Worm (Caenorhabditis elegans) whole organism, mixed stage, embryonic: ENCODE measurements around the gene cht-5.

ENCODE experiments used
- M03D4.4 ChIP-seq: sonication (generic microtip); optimal IDR thresholded peaks from 2 replicates; lab custom pipeline; 2017; ENCODE audit warnings: mild to moderate bottlenecking, missing genetic modification characterization, missing compliant biosample characterization
- blmp-1 ChIP-seq: fragments of 150-350 bp; optimal IDR thresholded peaks from 2 replicates; lab custom pipeline; 2014; ENCODE audit warnings: missing biosample characterization, missing genetic modification characterization
- ceh-39 ChIP-seq: fragments of 150-350 bp; optimal IDR thresholded peaks from 2 replicates; lab custom pipeline; 2014; ENCODE audit warnings: missing biosample characterization, missing genetic modification characterization
- ceh-43 ChIP-seq: fragments of 200-800 bp; sonication (Bioruptor generic); optimal IDR thresholded peaks from 2 replicates; lab custom pipeline; 2018; ENCODE audit warnings: mild to moderate bottlenecking, missing genetic modification characterization, moderate library complexity, missing compliant biosample characterization
- ceh-83 ChIP-seq: fragments of 200-800 bp; sonication (Bioruptor generic); optimal IDR thresholded peaks from 2 replicates; lab custom pipeline; 2018; ENCODE audit warnings: mild to moderate bottlenecking, missing genetic modification characterization, missing compliant biosample characterization
- ces-1 ChIP-seq: fragments of 150-350 bp; optimal IDR thresholded peaks from 2 replicates; lab custom pipeline; 2014; ENCODE audit warnings: missing biosample characterization, missing genetic modification reagents, missing genetic modification characterization
- cnd-1 ChIP-seq: fragments of 200-800 bp; sonication (Bioruptor generic); optimal IDR thresholded peaks from 2 replicates; lab custom pipeline; 2018; ENCODE audit warnings: mild to moderate bottlenecking, missing genetic modification characterization, missing compliant biosample characterization
- drap-1 ChIP-seq: fragments of 200-800 bp; sonication (Bioruptor generic); optimal IDR thresholded peaks from 3 replicates; lab custom pipeline; 2018; ENCODE audit warnings: mild to moderate bottlenecking, missing genetic modification characterization, missing compliant biosample characterization
- elt-1 ChIP-seq: sonication (generic microtip); optimal IDR thresholded peaks from 2 replicates; lab custom pipeline; 2017; ENCODE audit warnings: missing genetic modification characterization, mild to moderate bottlenecking, missing compliant biosample characterization, antibody characterized with exemption, moderate library complexity, borderline replicate concordance; ENCODE audit not compliant: insufficient read depth
- elt-3 ChIP-seq: fragments of 150-350 bp; optimal IDR thresholded peaks from 2 replicates; lab custom pipeline; 2014; ENCODE audit warnings: missing biosample characterization, missing genetic modification characterization
- flh-1 ChIP-seq: fragments of 200-800 bp; sonication (Bioruptor generic); optimal IDR thresholded peaks from 2 replicates; lab custom pipeline; 2018; ENCODE audit warnings: mild to moderate bottlenecking, missing genetic modification characterization, moderate library complexity, missing compliant biosample characterization
- ham-2 ChIP-seq: fragments of 200-800 bp; sonication (Bioruptor generic); optimal IDR thresholded peaks from 2 replicates; lab custom pipeline; 2018; ENCODE audit warnings: mild to moderate bottlenecking, missing genetic modification characterization, missing compliant biosample characterization
- hlh-1 ChIP-seq: fragments of 150-350 bp; optimal IDR thresholded peaks from 2 replicates; lab custom pipeline; 2014; ENCODE audit warnings: missing biosample characterization, missing genetic modification reagents, missing genetic modification characterization
- mab-5 ChIP-seq: fragments of 150-350 bp; optimal IDR thresholded peaks from 2 replicates; lab custom pipeline; 2014; ENCODE audit warnings: missing biosample characterization, missing genetic modification characterization
- mep-1 ChIP-seq: fragments of 150-350 bp; optimal IDR thresholded peaks from 2 replicates; lab custom pipeline; 2017; ENCODE audit warnings: missing biosample characterization, missing genetic modification reagents, missing genetic modification characterization, inconsistent platforms
- mls-2 ChIP-seq: sonication (generic microtip); optimal IDR thresholded peaks from 2 replicates; lab custom pipeline; 2016; ENCODE audit warnings: mild to moderate bottlenecking, missing genetic modification characterization, moderate library complexity, missing compliant biosample characterization
- nhr-12 ChIP-seq: fragments of 150-350 bp; optimal IDR thresholded peaks from 2 replicates; lab custom pipeline; 2014; ENCODE audit warnings: missing biosample characterization, missing genetic modification characterization
- nhr-2 ChIP-seq: fragments of 150-350 bp; optimal IDR thresholded peaks from 2 replicates; lab custom pipeline; 2014; ENCODE audit warnings: missing biosample characterization, missing genetic modification characterization
- nhr-76 ChIP-seq: sonication (generic microtip); optimal IDR thresholded peaks from 2 replicates; lab custom pipeline; 2017; ENCODE audit warnings: missing biosample characterization, missing genetic modification characterization
- pha-4 ChIP-seq: fragments of 150-350 bp; optimal IDR thresholded peaks from 2 replicates; lab custom pipeline; 2018; ENCODE audit warnings: missing biosample characterization, missing genetic modification reagents, missing genetic modification characterization
- sem-2 ChIP-seq: fragments of 200-800 bp; sonication (Bioruptor generic); optimal IDR thresholded peaks from 2 replicates; lab custom pipeline; 2018; ENCODE audit warnings: mild to moderate bottlenecking, missing genetic modification characterization, missing compliant biosample characterization
- snpc-4 ChIP-seq: fragments of 150-350 bp; optimal IDR thresholded peaks from 2 replicates; lab custom pipeline; 2014; ENCODE audit warnings: missing biosample characterization, missing genetic modification characterization
- sptf-1 ChIP-seq: sonication (generic microtip); optimal IDR thresholded peaks from 2 replicates; lab custom pipeline; 2017; ENCODE audit warnings: mild to moderate bottlenecking, missing genetic modification characterization, moderate library complexity, missing compliant biosample characterization
- tbx-8 ChIP-seq: fragments of 200-800 bp; sonication (Bioruptor generic); optimal IDR thresholded peaks from 2 replicates; lab custom pipeline; 2018; ENCODE audit warnings: mild to moderate bottlenecking, missing genetic modification characterization, moderate library complexity, missing compliant biosample characterization
- unc-120 ChIP-seq: sonication (generic microtip); optimal IDR thresholded peaks from 2 replicates; lab custom pipeline; 2017; ENCODE audit warnings: missing genetic modification characterization, missing compliant biosample characterization; ENCODE audit not compliant: poor library complexity, severe bottlenecking
- unc-39 ChIP-seq: fragments of 150-350 bp; optimal IDR thresholded peaks from 2 replicates; lab custom pipeline; 2014; ENCODE audit warnings: missing biosample characterization, missing genetic modification characterization
- unc-62 ChIP-seq: fragments of 150-350 bp; optimal IDR thresholded peaks from 2 replicates; lab custom pipeline; 2014; ENCODE audit warnings: missing biosample characterization, missing genetic modification reagents, missing genetic modification characterization
- zip-8 ChIP-seq: fragments of 150-350 bp; optimal IDR thresholded peaks from 2 replicates; lab custom pipeline; 2014; ENCODE audit warnings: missing biosample characterization, missing genetic modification characterization
- ztf-11 ChIP-seq: fragments of 150-350 bp; optimal IDR thresholded peaks from 2 replicates; lab custom pipeline; 2014; ENCODE audit warnings: missing biosample characterization, missing genetic modification characterization

The cht-5 gene

DNA sequence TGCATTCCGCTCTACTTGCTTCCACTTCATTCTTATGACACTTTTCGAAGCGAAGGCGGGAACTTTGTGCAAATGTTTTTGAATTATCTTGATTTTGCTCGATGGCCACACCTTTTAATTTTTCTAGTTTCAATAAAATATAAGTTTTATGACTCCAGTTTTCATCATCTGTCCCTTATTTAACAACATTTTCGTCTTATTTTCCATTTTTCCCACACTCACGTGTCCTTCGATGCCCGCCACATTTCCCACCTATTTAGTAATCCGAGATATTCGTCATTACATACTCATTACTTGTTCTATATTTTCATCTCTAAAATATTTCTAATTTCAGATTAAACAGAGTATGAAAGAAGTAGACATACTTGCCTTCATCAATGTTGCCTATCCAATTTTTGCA, 20.1 kb upstream of the cht-5 start, which contains the start of gene srd-49:
TSS of gene srd-49 (plus strand) at position 301 of the 400 bp plus-strand sequence.
- TF ChIP-seq blmp-1 (tag; lab: Kevin White, UChicago), result no peak
- no peak for TF ChIP-seq unc-62 (GFP tag; lab: Kevin White, UChicago)
- TF ChIP-seq ham-2 (GFP tag; lab: Kevin White, UChicago), result no peak
- TF ChIP-seq ceh-39 (tag; lab: Kevin White, UChicago), result no peak
- TF ChIP-seq unc-120 (tag; lab: Kevin White, UChicago), result no peak
- no peak for TF ChIP-seq elt-3
- no peak for TF ChIP-seq nhr-12 (tag; lab: Kevin White, UChicago)
- TF ChIP-seq unc-39 (tag; lab: Kevin White, UChicago), result no peak
- TF ChIP-seq cnd-1 (tag; lab: Kevin White, UChicago), result no peak
- TF ChIP-seq hlh-1 (tag; lab: Kevin White, UChicago), result no peak
- TF ChIP-seq ceh-43 (GFP tag; lab: Kevin White, UChicago), result no peak
- no peak for TF ChIP-seq nhr-2
- TF ChIP-seq mep-1, result no peak
- no peak for TF ChIP-seq mls-2
- no peak for TF ChIP-seq ztf-11 (tag; lab: Kevin White, UChicago)
- no peak for TF ChIP-seq zip-8 (tag; lab: Kevin White, UChicago)
- no peak for TF ChIP-seq sem-2
- TF ChIP-seq M03D4.4 (tag; lab: Kevin White, UChicago), result no peak

DNA sequence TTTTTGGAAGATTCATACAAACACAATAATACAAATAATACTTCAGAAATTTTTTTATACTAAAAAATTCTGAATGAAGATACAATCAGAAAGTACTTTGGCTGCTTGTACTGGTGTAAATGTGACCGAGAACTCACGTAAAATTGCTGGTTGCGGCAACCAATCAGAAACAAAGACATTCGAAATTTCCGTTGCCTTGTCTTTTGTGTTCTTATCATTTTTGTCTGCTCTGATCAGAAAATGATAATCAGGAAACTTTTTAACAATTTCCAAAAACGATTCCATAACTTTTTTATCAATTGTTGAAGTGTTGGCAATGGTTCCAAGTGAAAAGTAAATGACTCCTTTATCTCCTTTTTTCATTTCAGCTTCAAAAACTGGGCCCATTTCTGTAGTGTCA, 17.5 kb upstream of the cht-5 start:
- no peak for TF ChIP-seq ceh-39 (tag; lab: Kevin White, UChicago)
- no peak for TF ChIP-seq ceh-43 (GFP tag; lab: Kevin White, UChicago)
- no peak for TF ChIP-seq zip-8 (tag; lab: Kevin White, UChicago)
- TF ChIP-seq M03D4.4 (tag; lab: Kevin White, UChicago), result no peak
- no peak for TF ChIP-seq ztf-11 (tag; lab: Kevin White, UChicago)
- TF ChIP-seq blmp-1 (tag; lab: Kevin White, UChicago), result no peak
- TF ChIP-seq mls-2, result no peak
- no peak for TF ChIP-seq snpc-4 (tag; lab: Kevin White, UChicago)
- TF ChIP-seq elt-3, result no peak
- TF ChIP-seq ces-1 (GFP tag; lab: Kevin White, UChicago), result no peak
- TF ChIP-seq tbx-8 (GFP tag; lab: Kevin White, UChicago), result no peak

DNA sequence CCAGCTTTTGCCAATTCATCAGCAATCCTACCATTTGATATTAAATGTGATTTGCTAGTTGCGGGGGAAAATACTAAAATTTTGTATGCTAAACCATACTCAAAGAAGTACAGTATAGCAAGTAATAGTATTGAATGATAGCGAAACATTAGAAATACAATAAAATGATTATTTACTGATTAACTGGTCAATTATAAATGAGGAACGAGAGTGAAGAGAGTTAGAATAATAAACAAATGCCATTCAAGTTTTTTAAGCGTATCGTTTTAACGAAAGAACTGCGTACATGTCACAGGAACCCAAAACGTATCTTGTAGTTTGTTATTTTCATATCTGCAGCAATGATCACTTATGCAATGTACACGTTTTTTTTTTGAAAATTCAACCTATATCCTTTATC, 16.0 kb upstream of the cht-5 start, which contains the start of gene ugt-47:
TSS of gene ugt-47 (minus strand) at position 169 of the 400 bp plus-strand sequence.
- TF ChIP-seq M03D4.4 (tag; lab: Kevin White, UChicago) (no peak), pha-4 (tag; lab: Kevin White, UChicago) (no peak), blmp-1 (tag; lab: Kevin White, UChicago) (no peak), hlh-1 (tag; lab: Kevin White, UChicago) (no peak), zip-8 (tag; lab: Kevin White, UChicago) (no peak), elt-1 (no peak), tbx-8 (GFP tag; lab: Kevin White, UChicago) (no peak), ceh-83 (GFP tag; lab: Kevin White, UChicago) (no peak), nhr-2 (no peak), snpc-4 (tag; lab: Kevin White, UChicago) (no peak), sem-2 (no peak)

DNA sequence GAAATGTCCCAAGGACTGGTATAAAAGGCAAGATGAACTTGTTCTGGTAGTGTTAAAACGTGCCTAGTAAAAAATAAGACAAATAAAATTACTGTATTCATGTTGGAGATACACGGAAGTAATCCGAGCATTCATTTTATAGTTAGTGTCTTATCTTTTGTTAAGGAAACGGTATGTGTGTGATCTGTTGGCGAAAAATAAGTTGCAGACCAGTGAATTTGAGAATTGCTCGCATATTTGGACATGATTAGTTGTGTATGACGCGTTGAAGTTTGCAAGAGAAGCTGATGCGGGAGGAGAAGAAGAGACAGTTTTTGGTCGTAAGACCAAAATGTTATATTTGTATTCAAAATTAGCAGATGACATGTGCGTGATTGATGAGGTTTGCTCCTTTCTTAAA, 12.5 kb upstream of the cht-5 start, which contains the start of gene C08B6.14:
TSS of gene C08B6.14 (minus strand) at position 101 of the 400 bp plus-strand sequence.
- TF ChIP-seq mls-2, result no peak
- no peak for TF ChIP-seq ztf-11 (tag; lab: Kevin White, UChicago)
- no peak for TF ChIP-seq ces-1 (GFP tag; lab: Kevin White, UChicago)
- TF ChIP-seq unc-62 (GFP tag; lab: Kevin White, UChicago), result no peak
- no peak for TF ChIP-seq ceh-39 (tag; lab: Kevin White, UChicago)

DNA sequence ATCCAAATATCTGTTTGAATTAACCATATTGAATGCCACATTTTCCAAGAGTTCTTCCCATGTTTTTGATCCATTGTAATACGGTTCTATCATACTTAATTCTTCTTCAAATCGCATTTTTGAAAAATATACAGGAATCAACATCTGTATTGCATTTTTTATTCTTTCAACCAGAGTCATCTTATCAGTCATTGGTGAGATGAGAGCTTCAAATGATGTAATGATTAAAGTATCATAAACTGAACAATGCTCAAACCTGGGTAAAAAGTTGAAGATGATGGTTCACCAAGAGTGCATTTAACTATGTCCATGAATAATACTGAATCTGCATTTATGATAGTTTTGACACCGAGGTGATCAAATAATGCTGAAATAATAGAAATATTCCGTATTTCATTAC, 10.6 kb upstream of the cht-5 start:
- TF ChIP-seq nhr-76 (tag; lab: Kevin White, UChicago) (no peak), mab-5 (tag; lab: Kevin White, UChicago) (no peak), elt-3 (no peak), ztf-11 (tag; lab: Kevin White, UChicago) (no peak), ceh-43 (GFP tag; lab: Kevin White, UChicago) (no peak), unc-120 (tag; lab: Kevin White, UChicago) (no peak), hlh-1 (tag; lab: Kevin White, UChicago) (no peak), M03D4.4 (tag; lab: Kevin White, UChicago) (no peak), flh-1 (GFP tag; lab: Kevin White, UChicago) (no peak), ceh-83 (GFP tag; lab: Kevin White, UChicago) (no peak), drap-1 (GFP tag; lab: Kevin White, UChicago) (no peak), sptf-1 (tag; lab: Kevin White, UChicago) (no peak), snpc-4 (tag; lab: Kevin White, UChicago) (no peak), unc-39 (tag; lab: Kevin White, UChicago) (no peak), nhr-2 (no peak), sem-2 (no peak)
